Worm (Caenorhabditis elegans) whole organism, L2 larva: Measurements from ENCODE around the gene srh-139.
A peak's percentile ranks its signal among the peaks of the same experiment; 100 is the strongest.

Source experiments
- F13H6.1 ChIP-seq: sonication (generic microtip); optimal IDR thresholded peaks from 2 replicates; lab custom pipeline; 2016; ENCODE audit warnings: missing genetic modification characterization, missing compliant biosample characterization
- ZK546.5 ChIP-seq: sonication (generic microtip); optimal IDR thresholded peaks from 2 replicates; lab custom pipeline; 2017; ENCODE audit warnings: missing biosample characterization, missing genetic modification characterization
- alr-1 ChIP-seq: fragments of 150-350 bp; optimal IDR thresholded peaks from 2 replicates; lab custom pipeline; 2014; ENCODE audit warnings: missing biosample characterization, missing genetic modification characterization
- dmd-4 ChIP-seq: sonication (generic microtip); optimal IDR thresholded peaks from 2 replicates; lab custom pipeline; 2017; ENCODE audit warnings: missing biosample characterization, missing genetic modification characterization
- nhr-12 ChIP-seq: fragments of 150-350 bp; optimal IDR thresholded peaks from 2 replicates; lab custom pipeline; 2014; ENCODE audit warnings: missing biosample characterization, missing genetic modification characterization
- nhr-21 ChIP-seq: fragments of 150-350 bp; optimal IDR thresholded peaks from 2 replicates; lab custom pipeline; 2014; ENCODE audit warnings: missing biosample characterization, missing genetic modification characterization
- skn-1 ChIP-seq: sonication (generic microtip); optimal IDR thresholded peaks from 2 replicates; lab custom pipeline; 2017; ENCODE audit warnings: missing biosample characterization, missing genetic modification characterization
- snpc-4 ChIP-seq: fragments of 150-350 bp; optimal IDR thresholded peaks from 2 replicates; lab custom pipeline; 2014; ENCODE audit warnings: missing biosample characterization, missing genetic modification characterization
- unc-55 ChIP-seq: fragments of 150-350 bp; sonication (generic microtip); optimal IDR thresholded peaks from 3 replicates; lab custom pipeline; 2014; ENCODE audit warnings: missing biosample characterization, missing genetic modification reagents, missing genetic modification characterization
- ztf-11 ChIP-seq: sonication (generic microtip); optimal IDR thresholded peaks from 2 replicates; lab custom pipeline; 2017; ENCODE audit warnings: missing biosample characterization, missing genetic modification characterization

DNA sequence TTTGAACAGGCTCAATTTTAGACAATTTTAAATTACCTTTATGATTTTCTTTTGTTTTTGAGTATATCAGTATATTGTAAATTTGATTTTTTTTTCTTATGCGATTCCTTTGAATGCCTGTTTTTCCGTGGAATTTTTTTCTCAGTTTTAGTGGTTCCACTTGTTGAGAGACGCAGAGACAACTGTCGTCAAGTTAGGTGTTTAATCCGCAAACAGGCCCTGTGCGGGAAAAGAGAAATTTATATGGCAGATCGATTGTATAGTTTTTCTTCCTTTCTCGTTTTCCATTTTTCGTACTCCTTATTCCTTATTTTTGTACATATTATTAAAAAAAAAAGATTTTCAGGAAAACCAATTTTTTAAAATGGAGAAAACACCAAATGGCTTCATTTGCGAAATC lies 15.2 kb downstream of the srh-139 start, which contains the start of gene F36D3.1:
- no peak for TF ChIP-seq skn-1 (tag; lab: Kevin White, UChicago)
- TF ChIP-seq ztf-11 (tag; lab: Kevin White, UChicago): no peak
- no peak for TF ChIP-seq nhr-21 (tag; lab: Kevin White, UChicago)
- peak; percentile 67 for TF ChIP-seq snpc-4
- TF ChIP-seq ZK546.5: no peak
- peak; percentile 65 for TF ChIP-seq unc-55 (GFP tag; lab: Kevin White, UChicago)
- no peak for TF ChIP-seq dmd-4 (tag; lab: Kevin White, UChicago)
- no peak for TF ChIP-seq nhr-12 (tag; lab: Kevin White, UChicago)
- no peak for TF ChIP-seq F13H6.1 (tag; lab: Kevin White, UChicago)
- TF ChIP-seq alr-1: no peak
